Fruit fly (Drosophila melanogaster) whole organism, embryonic: ENCODE measurements around the gene mask.
A peak's percentile ranks its signal among the peaks of the same experiment; 100 is the strongest.

Experiments
- Aef1 ChIP-seq: fragments of 200-800 bp; sonication (Bioruptor generic); IDR thresholded peaks from 3 replicates; pipeline ENCODE4 v1.3.6; 2022; ENCODE audit warnings: missing biosample characterization, missing genetic modification characterization
- C15 ChIP-seq: fragments of 200-800 bp; sonication (Bioruptor generic); IDR thresholded peaks from 3 replicates; pipeline ENCODE4 v1.3.6; 2022; ENCODE audit warnings: missing biosample characterization, missing genetic modification characterization
- CG10274 ChIP-seq: fragments of 200-800 bp; sonication (Bioruptor generic); optimal IDR thresholded peaks from 3 replicates; lab custom pipeline; 2017; ENCODE audit warnings: missing biosample characterization, mild to moderate bottlenecking, missing genetic modification characterization
- CG10321 ChIP-seq: fragments of 200-800 bp; sonication (Bioruptor generic); IDR thresholded peaks from 2 replicates; pipeline ENCODE4 v1.3.6; 2022; ENCODE audit warnings: missing biosample characterization, missing genetic modification characterization
- CG11696 ChIP-seq: fragments of 200-800 bp; sonication (Bioruptor generic); IDR thresholded peaks from 2 replicates; pipeline ENCODE4 v1.3.6; 2022; ENCODE audit warnings: missing biosample characterization, missing genetic modification characterization
- CG12155 ChIP-seq: fragments of 200-800 bp; sonication (Bioruptor generic); optimal IDR thresholded peaks from 3 replicates; lab custom pipeline; 2016; ENCODE audit warnings: missing biosample characterization, missing genetic modification characterization
- CG15696 ChIP-seq: fragments of 200-800 bp; sonication (Bioruptor generic); optimal IDR thresholded peaks from 2 replicates; lab custom pipeline; 2019; ENCODE audit warnings: missing biosample characterization, mild to moderate bottlenecking, missing genetic modification characterization, moderate library complexity
- CG17328 ChIP-seq: fragments of 200-800 bp; sonication (Bioruptor generic); IDR thresholded peaks from 2 replicates; pipeline ENCODE4 v1.3.6; 2022; ENCODE audit warnings: missing biosample characterization, missing genetic modification characterization
- CG17912 ChIP-seq: fragments of 200-800 bp; sonication (Bioruptor generic); optimal IDR thresholded peaks from 2 replicates; lab custom pipeline; 2018; ENCODE audit warnings: missing biosample characterization, mild to moderate bottlenecking, missing genetic modification characterization
- CG30431 ChIP-seq: fragments of 200-800 bp; sonication (Bioruptor generic); optimal IDR thresholded peaks from 2 replicates; lab custom pipeline; 2017; ENCODE audit warnings: missing biosample characterization, missing genetic modification characterization
- CG32532 ChIP-seq: fragments of 200-800 bp; sonication (Bioruptor generic); IDR thresholded peaks from 2 replicates; pipeline ENCODE4 v1.3.6; 2022; ENCODE audit warnings: missing biosample characterization, missing genetic modification characterization
- CG3407 ChIP-seq: fragments of 200-800 bp; sonication (Bioruptor generic); optimal IDR thresholded peaks from 2 replicates; lab custom pipeline; 2018; ENCODE audit warnings: missing biosample characterization, mild to moderate bottlenecking, missing genetic modification characterization
- CG34422 ChIP-seq: fragments of 200-800 bp; sonication (Bioruptor generic); IDR thresholded peaks from 3 replicates; pipeline ENCODE4 v1.3.6; 2022; ENCODE audit warnings: missing biosample characterization, missing genetic modification characterization
- CG6254 ChIP-seq: fragments of 200-800 bp; sonication (Bioruptor generic); optimal IDR thresholded peaks from 3 replicates; lab custom pipeline; 2017; ENCODE audit warnings: mild to moderate bottlenecking, missing biosample characterization, missing genetic modification reagents, missing genetic modification characterization
- CG6791 ChIP-seq: fragments of 200-800 bp; sonication (Bioruptor generic); IDR thresholded peaks from 3 replicates; pipeline ENCODE4 v1.3.6; 2022; ENCODE audit warnings: missing biosample characterization, missing genetic modification characterization; ENCODE audit not compliant: partially characterized antibody
- CG6854 ChIP-seq: fragments of 200-800 bp; sonication (Bioruptor generic); optimal IDR thresholded peaks from 3 replicates; lab custom pipeline; 2017; ENCODE audit warnings: missing biosample characterization, mild to moderate bottlenecking, missing genetic modification characterization
- CG8765 ChIP-seq: fragments of 200-800 bp; sonication (Bioruptor generic); IDR thresholded peaks from 2 replicates; pipeline ENCODE4 v1.3.6; 2022; ENCODE audit warnings: missing biosample characterization, missing genetic modification characterization
- CG8944 ChIP-seq: fragments of 200-800 bp; sonication (Bioruptor generic); optimal IDR thresholded peaks from 3 replicates; lab custom pipeline; 2016; ENCODE audit warnings: missing biosample characterization, missing genetic modification characterization
- CG9932 ChIP-seq: fragments of 200-800 bp; sonication (Bioruptor generic); IDR thresholded peaks from 2 replicates; pipeline ENCODE4 v1.3.6; 2022; ENCODE audit warnings: missing biosample characterization, missing genetic modification characterization
- Chrac-16 ChIP-seq: fragments of 200-800 bp; sonication (Bioruptor generic); optimal IDR thresholded peaks from 3 replicates; lab custom pipeline; 2016; ENCODE audit warnings: missing biosample characterization, missing genetic modification characterization
- D ChIP-seq, 2 experiments: fragments of 200-800 bp in 1 of 2; fragments of >200 bp in 1 of 2; sonication (Bioruptor generic) in 1 of 2; optimal IDR thresholded peaks; 2 replicates in 1 of 2; 3 replicates in 1 of 2; lab custom pipeline; 2017; ENCODE audit warnings: mild to moderate bottlenecking in 1 of 2, missing biosample characterization in 1 of 2, missing genetic modification characterization in 1 of 2, missing genetic modification reagents in 1 of 2
- Dad ChIP-seq: fragments of 200-800 bp; sonication (Bioruptor generic); optimal IDR thresholded peaks from 3 replicates; lab custom pipeline; 2016; ENCODE audit warnings: missing biosample characterization, missing genetic modification characterization
- Dref ChIP-seq: fragments of 200-800 bp; sonication (Bioruptor generic); IDR thresholded peaks from 2 replicates; pipeline ENCODE4 v1.3.6; 2022; ENCODE audit warnings: missing biosample characterization, missing genetic modification characterization
- Elba2 ChIP-seq: fragments of 200-800 bp; sonication (Bioruptor generic); optimal IDR thresholded peaks from 3 replicates; lab custom pipeline; 2016; ENCODE audit warnings: missing biosample characterization, missing genetic modification characterization
- Hr51 ChIP-seq, 2 experiments: fragments of 200-800 bp; sonication (Bioruptor generic); optimal IDR thresholded peaks; 2 replicates in 1 of 2; 3 replicates in 1 of 2; lab custom pipeline; 2016 to 2018; ENCODE audit warnings: missing biosample characterization in 2 of 2, missing genetic modification characterization in 2 of 2, mild to moderate bottlenecking in 1 of 2, moderate library complexity in 1 of 2
- Hr78 ChIP-seq, 2 experiments: fragments of 200-800 bp in 1 of 2; fragments of >200 bp in 1 of 2; sonication (Bioruptor generic) in 1 of 2; optimal IDR thresholded peaks; 2 replicates each; lab custom pipeline; 2017 to 2019; ENCODE audit warnings: missing biosample characterization in 2 of 2, missing genetic modification characterization in 2 of 2, mild to moderate bottlenecking in 1 of 2, moderate library complexity in 1 of 2
- Max ChIP-seq: fragments of 200-800 bp; sonication (Bioruptor generic); optimal IDR thresholded peaks from 2 replicates; lab custom pipeline; 2016; ENCODE audit warnings: missing biosample characterization, mild to moderate bottlenecking, missing genetic modification characterization
- Oli ChIP-seq: fragments of 200-800 bp; sonication (Bioruptor generic); optimal IDR thresholded peaks from 2 replicates; lab custom pipeline; 2018; ENCODE audit warnings: missing biosample characterization, mild to moderate bottlenecking, missing genetic modification characterization, moderate library complexity
- Ptx1 ChIP-seq: fragments of 200-800 bp; sonication (Bioruptor generic); IDR thresholded peaks from 2 replicates; pipeline ENCODE4 v1.3.6; 2022; ENCODE audit warnings: missing biosample characterization, missing genetic modification characterization
- Rx ChIP-seq: fragments of 200-800 bp; sonication (Bioruptor generic); IDR thresholded peaks from 2 replicates; pipeline ENCODE4 v1.3.6; 2022; ENCODE audit warnings: missing biosample characterization, missing genetic modification characterization
- ac ChIP-seq: fragments of 200-800 bp; sonication (Bioruptor generic); optimal IDR thresholded peaks from 3 replicates; lab custom pipeline; 2017; ENCODE audit warnings: missing biosample characterization, mild to moderate bottlenecking, missing genetic modification characterization
- amos ChIP-seq: fragments of 200-800 bp; sonication (Bioruptor generic); IDR thresholded peaks from 2 replicates; pipeline ENCODE4 v1.3.6; 2022; ENCODE audit warnings: missing biosample characterization, missing genetic modification characterization; ENCODE audit not compliant: partially characterized antibody
- aop ChIP-seq: fragments of 200-800 bp; sonication (Bioruptor generic); IDR thresholded peaks from 2 replicates; pipeline ENCODE4 v1.3.6; 2022; ENCODE audit warnings: missing biosample characterization, missing genetic modification characterization
- chn ChIP-seq: fragments of 200-800 bp; sonication (Bioruptor generic); optimal IDR thresholded peaks from 2 replicates; lab custom pipeline; 2016; ENCODE audit warnings: missing biosample characterization, missing genetic modification characterization
- dm ChIP-seq: fragments of 200-800 bp; sonication (Bioruptor generic); optimal IDR thresholded peaks from 3 replicates; lab custom pipeline; 2016; ENCODE audit warnings: missing biosample characterization, missing genetic modification characterization
- ewg ChIP-seq: fragments of 200-800 bp; sonication (Bioruptor generic); optimal IDR thresholded peaks from 3 replicates; lab custom pipeline; 2017; ENCODE audit warnings: mild to moderate bottlenecking, missing biosample characterization, missing genetic modification reagents, missing genetic modification characterization
- ftz-f1 ChIP-seq: fragments of 200-800 bp; sonication (Bioruptor generic); optimal IDR thresholded peaks from 2 replicates; lab custom pipeline; 2016; ENCODE audit warnings: missing biosample characterization, missing genetic modification characterization
- gem ChIP-seq: fragments of 200-800 bp; sonication (Bioruptor generic); optimal IDR thresholded peaks from 2 replicates; lab custom pipeline; 2019; ENCODE audit warnings: missing biosample characterization, mild to moderate bottlenecking, missing genetic modification characterization, moderate library complexity
- h ChIP-seq: fragments of >200 bp; optimal IDR thresholded peaks from 2 replicates; lab custom pipeline; 2017
- hb ChIP-seq: fragments of 200-800 bp; sonication (Bioruptor generic); IDR thresholded peaks from 3 replicates; pipeline ENCODE4 v1.3.6; 2022; ENCODE audit warnings: missing biosample characterization, missing genetic modification characterization; ENCODE audit not compliant: partially characterized antibody
- insv ChIP-seq, 2 experiments: fragments of 200-800 bp; sonication (Bioruptor generic); optimal IDR thresholded peaks; 3 replicates each; lab custom pipeline; 2016 to 2018; ENCODE audit warnings: missing biosample characterization in 2 of 2, missing genetic modification characterization in 2 of 2
- klu ChIP-seq: fragments of 200-800 bp; sonication (Bioruptor generic); IDR thresholded peaks from 2 replicates; pipeline ENCODE4 v1.3.6; 2022; ENCODE audit warnings: missing biosample characterization, missing genetic modification characterization
- org-1 ChIP-seq: fragments of 200-800 bp; sonication (Bioruptor generic); optimal IDR thresholded peaks from 2 replicates; lab custom pipeline; 2017; ENCODE audit warnings: missing biosample characterization, missing genetic modification characterization
- otp ChIP-seq: fragments of 200-800 bp; sonication (Bioruptor generic); IDR thresholded peaks from 3 replicates; pipeline ENCODE4, ENCODE4 v1.3.6; 2022; ENCODE audit warnings: missing biosample characterization, missing genetic modification characterization
- pan ChIP-seq, 4 experiments: fragments of >200 bp in 3 of 4; fragments of 200-800 bp in 1 of 4; sonication (Bioruptor generic) in 1 of 4; optimal IDR thresholded peaks in 3 of 4; IDR thresholded peaks in 1 of 4; 2 replicates each; pipeline versions ENCODE4 v1.3.6 to Lab custom; 2017 to 2022; ENCODE audit warnings: missing biosample characterization in 2 of 4, missing genetic modification characterization in 2 of 4, mixed read lengths in 1 of 4
- slbo ChIP-seq: fragments of 200-800 bp; sonication (Bioruptor generic); IDR thresholded peaks from 2 replicates; pipeline ENCODE4 v1.3.6; 2022; ENCODE audit warnings: missing biosample characterization, missing genetic modification characterization
- sug ChIP-seq: fragments of 200-800 bp; optimal IDR thresholded peaks from 2 replicates; lab custom pipeline; 2019; ENCODE audit warnings: missing biosample characterization, mild to moderate bottlenecking, missing genetic modification characterization, moderate library complexity
- vnd ChIP-seq: fragments of 200-800 bp; sonication (Bioruptor generic); IDR thresholded peaks from 3 replicates; pipeline ENCODE4 v1.3.6; 2022; ENCODE audit warnings: missing biosample characterization, missing genetic modification characterization; ENCODE audit not compliant: partially characterized antibody
- yki ChIP-seq: fragments of >200 bp; optimal IDR thresholded peaks from 3 replicates; lab custom pipeline; 2018
- zen ChIP-seq: fragments of 200-800 bp; sonication (Bioruptor generic); optimal IDR thresholded peaks from 3 replicates; lab custom pipeline; 2018; ENCODE audit warnings: missing biosample characterization, mild to moderate bottlenecking, missing genetic modification characterization, moderate library complexity
- zfh1 ChIP-seq: fragments of 200-800 bp; sonication (Bioruptor generic); IDR thresholded peaks from 3 replicates; pipeline ENCODE4 v1.3.6; 2022; ENCODE audit warnings: missing biosample characterization, missing genetic modification characterization

Gene mask

dm6 chr3R:24279291-24279690, 48.9 kb downstream of the mask start, which contains the start of gene shps (continued):
- TF ChIP-seq klu = no peak
- TF ChIP-seq Hr51 (GFP tag; optimal IDR thresholded peaks at IDR 0.05; lab: Kevin White, UChicago) = no peak
- no peak for TF ChIP-seq Elba2 (GFP tag; lab: Kevin White, UChicago)
- TF ChIP-seq CG34422 (GFP tag; lab: Robert Waterston, UW) = 0 out of 3 replicates have a peak, but pooled peaks have one; percentile 19
- TF ChIP-seq Aef1 = no peak
- TF ChIP-seq Chrac-16 = no peak
- TF ChIP-seq CG17912 = no peak
- no peak for TF ChIP-seq insv (GFP tag; optimal IDR thresholded peaks at IDR 0.05; lab: Kevin White, UChicago)
- no peak for TF ChIP-seq CG10321 (GFP tag; lab: Robert Waterston, UW)
- no peak for TF ChIP-seq otp (GFP tag; lab: Robert Waterston, UW)
- TF ChIP-seq ewg = no peak
- TF ChIP-seq hb (GFP tag; lab: Robert Waterston, UW) = peak; percentile 92
- TF ChIP-seq amos = peak; percentile 75
- TF ChIP-seq CG30431 (GFP tag; lab: Kevin White, UChicago) = no peak
- no peak for TF ChIP-seq Rx (GFP tag; lab: Robert Waterston, UW)
- TF ChIP-seq C15 (GFP tag; lab: Robert Waterston, UW) = no peak
- no peak for TF ChIP-seq h (lab: Kevin White, UChicago)
- TF ChIP-seq vnd (GFP tag; lab: Robert Waterston, UW) = peak; percentile 82
- no peak for TF ChIP-seq CG17328 (GFP tag; lab: Robert Waterston, UW)
- no peak for TF ChIP-seq sug (tag; lab: Kevin White, UChicago)
- no peak for TF ChIP-seq Oli (tag; lab: Kevin White, UChicago)
- no peak for TF ChIP-seq Max (GFP tag; lab: Kevin White, UChicago)
- peak; percentile 38 for TF ChIP-seq CG6854 (GFP tag; lab: Kevin White, UChicago)
- TF ChIP-seq CG11696 (GFP tag; lab: Robert Waterston, UW) = no peak
- no peak for TF ChIP-seq CG10274 (GFP tag; lab: Kevin White, UChicago)
- TF ChIP-seq Ptx1 (GFP tag; lab: Robert Waterston, UW) = no peak
- TF ChIP-seq CG12155 (GFP tag; lab: Kevin White, UChicago) = no peak
- no peak for TF ChIP-seq zen (tag; lab: Kevin White, UChicago)
- TF ChIP-seq CG3407 = no peak
- no peak for TF ChIP-seq Hr78 (GFP tag; optimal IDR thresholded peaks at IDR 0.05; lab: Kevin White, UChicago)
- TF ChIP-seq slbo (GFP tag; lab: Robert Waterston, UW) = no peak
- TF ChIP-seq ac (GFP tag; lab: Kevin White, UChicago) = no peak
- TF ChIP-seq ftz-f1 (GFP tag; lab: Kevin White, UChicago) = no peak
- TF ChIP-seq CG6254 = no peak
- TF ChIP-seq chn (GFP tag; lab: Kevin White, UChicago) = no peak
- TF ChIP-seq CG9932 (GFP tag; lab: Robert Waterston, UW) = no peak
- TF ChIP-seq CG8765 (GFP tag; lab: Robert Waterston, UW) = no peak
- no peak for TF ChIP-seq dm (GFP tag; lab: Kevin White, UChicago)
- TF ChIP-seq pan (optimal IDR thresholded peaks at IDR 0.05; lab: Kevin White, UChicago) = peak in 1 of 2 experiments; percentile 13
- no peak for TF ChIP-seq pan (GFP tag; optimal IDR thresholded peaks at IDR 0.05 in 1 of 2, IDR thresholded peaks at IDR 0.05 in 1 of 2)
- TF ChIP-seq Dad (GFP tag; lab: Kevin White, UChicago) = no peak
- no peak for TF ChIP-seq CG8944 (GFP tag; lab: Kevin White, UChicago)
- no peak for TF ChIP-seq Dref (GFP tag; lab: Robert Waterston, UW)
- TF ChIP-seq CG6791 = peak; percentile 98
- no peak for TF ChIP-seq gem (tag; lab: Kevin White, UChicago)
- TF ChIP-seq CG32532 (GFP tag; lab: Robert Waterston, UW) = no peak
- no peak for TF ChIP-seq CG15696 (tag; lab: Kevin White, UChicago)
- TF ChIP-seq aop (GFP tag; lab: Robert Waterston, UW) = no peak
- no peak for TF ChIP-seq D (optimal IDR thresholded peaks at IDR 0.05; lab: Kevin White, UChicago)
- no peak for TF ChIP-seq D (GFP tag; optimal IDR thresholded peaks at IDR 0.05; lab: Kevin White, UChicago)
- no peak for TF ChIP-seq yki (lab: Kevin White, UChicago)
- no peak for TF ChIP-seq org-1 (GFP tag; lab: Kevin White, UChicago)
- TF ChIP-seq zfh1 (GFP tag; lab: Robert Waterston, UW) = no peak
